Worm (Caenorhabditis elegans) whole organism, L2 larva: ENCODE results near the gene rmif-2.

Experiments
- F13H6.1 ChIP-seq: sonication (generic microtip); optimal IDR thresholded peaks from 2 replicates; lab custom pipeline; 2016; ENCODE audit warnings: missing genetic modification characterization, missing compliant biosample characterization
- ZK546.5 ChIP-seq: sonication (generic microtip); optimal IDR thresholded peaks from 2 replicates; lab custom pipeline; 2017; ENCODE audit warnings: missing biosample characterization, missing genetic modification characterization
- aly-2 ChIP-seq: fragments of 150-350 bp; optimal IDR thresholded peaks from 2 replicates; lab custom pipeline; 2014; ENCODE audit warnings: missing biosample characterization, missing genetic modification characterization
- blmp-1 ChIP-seq: sonication (generic microtip); optimal IDR thresholded peaks from 2 replicates; lab custom pipeline; 2017; ENCODE audit warnings: missing genetic modification characterization, mild to moderate bottlenecking, missing compliant biosample characterization, antibody characterized with exemption, moderate library complexity; ENCODE audit not compliant: insufficient read depth
- ceh-82 ChIP-seq: fragments of 150-350 bp; optimal IDR thresholded peaks from 2 replicates; lab custom pipeline; 2014; ENCODE audit warnings: missing biosample characterization, missing genetic modification characterization
- crh-2 ChIP-seq: sonication (generic microtip); optimal IDR thresholded peaks from 2 replicates; lab custom pipeline; 2017; ENCODE audit warnings: missing biosample characterization, missing genetic modification characterization
- dmd-4 ChIP-seq: sonication (generic microtip); optimal IDR thresholded peaks from 2 replicates; lab custom pipeline; 2017; ENCODE audit warnings: missing biosample characterization, missing genetic modification characterization
- egl-27 ChIP-seq: sonication (generic microtip); optimal IDR thresholded peaks from 3 replicates; lab custom pipeline; 2017; ENCODE audit warnings: missing biosample characterization, missing genetic modification reagents, missing genetic modification characterization
- elt-1 ChIP-seq: fragments of 150-350 bp; optimal IDR thresholded peaks from 2 replicates; lab custom pipeline; 2014; ENCODE audit warnings: missing biosample characterization, missing genetic modification characterization
- fos-1 ChIP-seq: fragments of 150-350 bp; optimal IDR thresholded peaks from 2 replicates; lab custom pipeline; 2014; ENCODE audit warnings: missing biosample characterization, missing genetic modification characterization
- gmeb-1 ChIP-seq: fragments of 150-350 bp; optimal IDR thresholded peaks from 2 replicates; lab custom pipeline; 2014; ENCODE audit warnings: missing biosample characterization, missing genetic modification characterization
- lin-11 ChIP-seq: fragments of 150-350 bp; sonication (generic microtip); optimal IDR thresholded peaks from 2 replicates; lab custom pipeline; 2014; ENCODE audit warnings: missing biosample characterization, missing genetic modification characterization, inconsistent platforms, mixed read lengths
- lin-13 ChIP-seq: fragments of 150-350 bp; optimal IDR thresholded peaks from 2 replicates; lab custom pipeline; 2014; ENCODE audit warnings: missing biosample characterization, missing genetic modification reagents, missing genetic modification characterization
- lin-39 ChIP-seq: fragments of 150-350 bp; optimal IDR thresholded peaks from 2 replicates; lab custom pipeline; 2014; ENCODE audit warnings: missing biosample characterization, missing genetic modification reagents, missing genetic modification characterization
- lsy-2 ChIP-seq, 2 experiments: fragments of 150-350 bp in 1 of 2; sonication (generic microtip) in 1 of 2; optimal IDR thresholded peaks; 2 replicates each; lab custom pipeline; 2014 to 2017; ENCODE audit warnings: missing biosample characterization in 2 of 2, missing genetic modification characterization in 2 of 2
- mab-5 ChIP-seq: fragments of 150-350 bp; optimal IDR thresholded peaks from 2 replicates; lab custom pipeline; 2014; ENCODE audit warnings: missing biosample characterization, missing genetic modification characterization
- mbf-1 ChIP-seq: sonication (generic microtip); optimal IDR thresholded peaks from 2 replicates; lab custom pipeline; 2017; ENCODE audit warnings: missing biosample characterization, missing genetic modification characterization
- mdl-1 ChIP-seq, 2 experiments: fragments of 150-350 bp in 1 of 2; sonication (generic microtip) in 1 of 2; optimal IDR thresholded peaks; 2 replicates each; lab custom pipeline; 2017; ENCODE audit warnings: missing biosample characterization in 2 of 2, missing genetic modification characterization in 2 of 2
- nhr-11 ChIP-seq: fragments of 150-350 bp; optimal IDR thresholded peaks from 2 replicates; lab custom pipeline; 2014; ENCODE audit warnings: missing biosample characterization, missing genetic modification characterization
- nhr-12 ChIP-seq: fragments of 150-350 bp; optimal IDR thresholded peaks from 2 replicates; lab custom pipeline; 2014; ENCODE audit warnings: missing biosample characterization, missing genetic modification characterization
- nhr-129 ChIP-seq: fragments of 150-350 bp; optimal IDR thresholded peaks from 2 replicates; lab custom pipeline; 2014; ENCODE audit warnings: missing biosample characterization, missing genetic modification characterization
- nhr-21 ChIP-seq: fragments of 150-350 bp; optimal IDR thresholded peaks from 2 replicates; lab custom pipeline; 2014; ENCODE audit warnings: missing biosample characterization, missing genetic modification characterization
- nhr-23 ChIP-seq: fragments of 150-350 bp; optimal IDR thresholded peaks from 2 replicates; lab custom pipeline; 2014; ENCODE audit warnings: missing biosample characterization, missing genetic modification reagents, missing genetic modification characterization
- nhr-237 ChIP-seq: fragments of 150-350 bp; optimal IDR thresholded peaks from 2 replicates; lab custom pipeline; 2014; ENCODE audit warnings: missing biosample characterization, missing genetic modification characterization
- nhr-25 ChIP-seq: fragments of 150-350 bp; sonication (generic microtip); optimal IDR thresholded peaks from 3 replicates; lab custom pipeline; 2014; ENCODE audit warnings: missing biosample characterization, missing genetic modification characterization
- nhr-6 ChIP-seq: fragments of 150-350 bp; optimal IDR thresholded peaks from 2 replicates; lab custom pipeline; 2014; ENCODE audit warnings: missing biosample characterization, missing genetic modification characterization
- nhr-77 ChIP-seq: fragments of 150-350 bp; optimal IDR thresholded peaks from 2 replicates; lab custom pipeline; 2014; ENCODE audit warnings: missing biosample characterization, missing genetic modification characterization
- peb-1 ChIP-seq: fragments of 150-350 bp; optimal IDR thresholded peaks from 2 replicates; lab custom pipeline; 2014; ENCODE audit warnings: missing biosample characterization, missing genetic modification characterization
- sem-4 ChIP-seq: fragments of 150-350 bp; optimal IDR thresholded peaks from 2 replicates; lab custom pipeline; 2014; ENCODE audit warnings: missing biosample characterization, missing genetic modification reagents, missing genetic modification characterization
- snpc-4 ChIP-seq: fragments of 150-350 bp; optimal IDR thresholded peaks from 2 replicates; lab custom pipeline; 2014; ENCODE audit warnings: missing biosample characterization, missing genetic modification characterization
- unc-62 ChIP-seq: fragments of 150-350 bp; optimal IDR thresholded peaks from 2 replicates; lab custom pipeline; 2014; ENCODE audit warnings: missing biosample characterization, missing genetic modification reagents, missing genetic modification characterization
- zag-1 ChIP-seq: fragments of 150-350 bp; optimal IDR thresholded peaks from 2 replicates; lab custom pipeline; 2014; ENCODE audit warnings: missing biosample characterization, missing genetic modification characterization
- ztf-11 ChIP-seq: sonication (generic microtip); optimal IDR thresholded peaks from 2 replicates; lab custom pipeline; 2017; ENCODE audit warnings: missing biosample characterization, missing genetic modification characterization
- ztf-4 ChIP-seq: fragments of 150-350 bp; optimal IDR thresholded peaks from 2 replicates; lab custom pipeline; 2014; ENCODE audit warnings: missing biosample characterization, missing genetic modification characterization

The rmif-2 gene

DNA sequence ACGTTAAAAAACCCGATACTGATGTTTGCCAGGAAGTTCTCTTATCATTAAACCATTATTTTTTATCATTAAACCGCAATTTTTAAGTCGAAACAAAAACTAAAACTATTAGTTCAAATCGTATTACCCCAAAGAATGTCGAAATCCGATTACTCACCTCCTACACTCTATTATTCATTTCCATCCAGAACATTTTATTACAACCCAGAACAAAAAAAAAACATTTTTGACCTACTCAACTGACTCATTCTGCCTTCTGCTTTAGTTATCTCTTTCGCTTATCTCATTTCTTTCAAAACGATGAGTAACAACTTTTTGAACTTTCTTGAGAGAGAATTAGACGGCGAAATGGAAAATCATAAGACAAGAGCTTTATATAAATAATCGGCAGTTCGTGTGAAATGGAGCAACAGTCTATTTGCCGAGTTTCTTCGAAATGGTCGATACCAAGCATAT lies 46.3 kb downstream of the rmif-2 start, which contains the start of gene W09G12.7:
W09G12.7 (plus strand) TSS at position 406 of the 456 bp plus-strand sequence.
- TF ChIP-seq blmp-1 (tag; lab: Kevin White, UChicago), result no peak
- no peak for TF ChIP-seq nhr-77
- peak; percentile 72 for TF ChIP-seq fos-1 (tag; lab: Kevin White, UChicago)
- TF ChIP-seq crh-2 (tag; lab: Kevin White, UChicago), result no peak
- TF ChIP-seq ceh-82 (tag; lab: Kevin White, UChicago), result no peak

DNA sequence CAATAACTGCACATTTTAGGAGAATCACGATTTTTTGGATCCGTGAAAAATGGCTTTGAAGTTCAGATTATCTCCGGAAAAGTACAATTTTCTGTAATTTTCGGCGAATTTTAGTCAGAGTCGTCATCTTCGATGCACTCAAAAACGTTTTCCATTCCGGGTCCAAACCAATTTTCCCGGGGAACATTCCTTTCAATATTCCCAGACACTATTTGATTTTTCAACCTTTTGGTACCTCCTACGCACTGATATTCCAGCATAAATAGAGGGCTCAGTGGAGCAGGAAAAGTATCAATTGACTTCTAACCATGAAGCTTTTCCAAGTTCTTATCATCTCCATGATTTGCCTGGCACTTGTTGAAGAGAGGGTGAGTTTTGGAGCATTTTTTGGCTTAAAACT lies 49.2 kb downstream of the rmif-2 start, which contains the start of gene W09G12.6:
W09G12.6 (plus strand) TSS at position 301 of the 400 bp plus-strand sequence.
- TF ChIP-seq nhr-6 (tag; lab: Kevin White, UChicago) (no peak), nhr-12 (no peak), dmd-4 (tag; lab: Kevin White, UChicago) (no peak), snpc-4 (tag; lab: Kevin White, UChicago) (no peak), sem-4 (tag; lab: Kevin White, UChicago) (no peak), zag-1 (tag; lab: Kevin White, UChicago) (no peak), mab-5 (tag; lab: Kevin White, UChicago) (no peak), nhr-237 (no peak), lsy-2 (tag; optimal IDR thresholded peaks at IDR 0.05; lab: Kevin White, UChicago) (no peak), F13H6.1 (no peak), ZK546.5 (tag; lab: Kevin White, UChicago) (no peak), elt-1 (no peak), peb-1 (tag; lab: Kevin White, UChicago) (no peak), mbf-1 (tag; lab: Kevin White, UChicago) (no peak), ztf-11 (no peak), lin-39 (tag; lab: Kevin White, UChicago) (no peak)

DNA sequence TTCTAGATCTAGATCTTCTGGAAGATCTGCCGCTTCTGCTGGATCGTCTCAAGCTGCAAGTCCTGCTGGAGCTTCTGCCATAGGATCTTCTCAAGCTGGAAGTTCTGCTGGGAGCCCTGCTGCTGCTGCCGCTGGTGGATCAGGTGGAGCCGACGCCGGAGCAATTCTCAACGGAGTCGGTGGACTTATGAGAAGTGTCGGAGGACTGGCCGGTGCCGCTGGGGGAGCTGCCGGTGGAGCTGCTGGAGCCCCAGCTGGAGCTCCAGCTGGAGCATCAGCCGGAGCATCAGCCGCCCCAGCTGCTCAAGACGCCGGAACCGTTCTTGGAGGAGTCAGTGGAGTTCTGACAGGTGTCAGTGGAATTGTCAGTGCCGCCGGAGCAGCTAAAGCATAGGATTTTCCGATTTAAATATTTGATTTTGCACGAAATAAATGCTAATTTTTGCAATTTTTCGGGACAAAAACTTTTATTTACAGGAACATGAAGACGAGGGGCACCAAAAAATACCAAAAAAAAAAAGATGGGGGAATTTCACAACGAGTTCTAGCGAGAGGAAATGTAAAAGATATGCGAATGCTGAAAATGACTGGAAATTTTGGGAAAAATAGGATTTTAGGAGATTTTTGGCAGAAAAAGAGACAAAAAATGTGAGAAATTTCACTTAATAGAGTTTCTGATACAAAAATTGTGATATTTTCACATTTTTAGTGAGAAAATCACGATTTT lies 50.2 kb downstream of the rmif-2 start:
- TF ChIP-seq nhr-21 (tag; lab: Kevin White, UChicago) (no peak), mbf-1 (tag; lab: Kevin White, UChicago) (no peak), nhr-25 (tag; lab: Kevin White, UChicago) (no peak), lin-13 (no peak)
- TF ChIP-seq, all 48 proteins: peak for 0

DNA sequence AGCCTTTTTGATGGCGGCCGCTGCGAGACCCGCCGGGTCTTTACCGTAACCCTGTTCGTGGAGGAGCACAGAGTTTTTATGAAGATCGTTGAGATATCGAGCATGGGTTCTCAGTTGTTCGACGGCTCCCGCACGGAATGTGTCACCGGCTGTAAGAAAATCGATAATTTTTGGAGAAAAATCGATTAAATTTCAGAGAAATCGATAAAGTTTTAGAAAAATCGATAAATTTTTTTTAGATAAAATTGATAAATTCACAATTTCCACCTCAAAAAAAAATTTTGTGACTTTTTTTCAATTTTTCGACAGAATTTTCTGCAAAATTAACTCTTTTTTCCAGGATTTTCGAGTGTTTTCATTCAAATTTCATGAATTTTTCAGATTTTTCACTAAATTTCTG lies 52.4 kb downstream of the rmif-2 start:
- TF ChIP-seq mbf-1 (tag; lab: Kevin White, UChicago) (no peak), nhr-23 (tag; lab: Kevin White, UChicago) (no peak), peb-1 (tag; lab: Kevin White, UChicago) (no peak), gmeb-1 (tag; lab: Kevin White, UChicago) (no peak), sem-4 (tag; lab: Kevin White, UChicago) (no peak), nhr-11 (no peak), nhr-6 (tag; lab: Kevin White, UChicago) (no peak), lin-11 (tag; lab: Kevin White, UChicago) (no peak), aly-2 (tag; lab: Kevin White, UChicago) (no peak), ztf-4 (tag; lab: Kevin White, UChicago) (no peak), nhr-129 (no peak), nhr-237 (no peak), snpc-4 (tag; lab: Kevin White, UChicago) (no peak), nhr-21 (tag; lab: Kevin White, UChicago) (no peak), mdl-1 (tag; optimal IDR thresholded peaks at IDR 0.05; lab: Kevin White, UChicago) (no peak)

DNA sequence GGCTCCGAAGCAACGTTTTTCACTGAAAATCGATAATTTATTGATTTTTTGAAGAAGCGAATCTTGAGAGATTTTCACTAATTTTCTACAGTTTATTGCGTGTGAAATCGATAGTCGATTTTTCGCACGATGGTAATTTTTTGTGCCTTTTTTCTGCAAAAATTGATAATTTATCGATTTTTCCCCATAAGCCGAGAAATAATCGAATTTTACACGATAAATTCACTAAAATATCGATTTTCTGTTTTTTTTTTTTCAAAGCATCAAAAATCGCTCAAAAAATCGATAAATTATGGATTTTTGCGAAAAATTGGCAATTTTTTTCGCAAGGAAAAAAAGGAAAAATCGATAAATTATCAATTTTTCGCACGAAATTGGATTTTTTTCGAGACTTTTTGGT lies 53.4 kb downstream of the rmif-2 start:
- TF ChIP-seq nhr-77 (no peak), nhr-12 (no peak), ZK546.5 (tag; lab: Kevin White, UChicago) (no peak), nhr-237 (no peak), gmeb-1 (tag; lab: Kevin White, UChicago) (no peak), unc-62 (no peak), crh-2 (tag; lab: Kevin White, UChicago) (no peak), egl-27 (tag; lab: Kevin White, UChicago) (no peak), mdl-1 (tag; optimal IDR thresholded peaks at IDR 0.05; lab: Kevin White, UChicago) (no peak), nhr-6 (tag; lab: Kevin White, UChicago) (no peak)
